Fruit fly (Drosophila melanogaster): ENCODE data around the gene bbx.

bbx gene

DNA sequence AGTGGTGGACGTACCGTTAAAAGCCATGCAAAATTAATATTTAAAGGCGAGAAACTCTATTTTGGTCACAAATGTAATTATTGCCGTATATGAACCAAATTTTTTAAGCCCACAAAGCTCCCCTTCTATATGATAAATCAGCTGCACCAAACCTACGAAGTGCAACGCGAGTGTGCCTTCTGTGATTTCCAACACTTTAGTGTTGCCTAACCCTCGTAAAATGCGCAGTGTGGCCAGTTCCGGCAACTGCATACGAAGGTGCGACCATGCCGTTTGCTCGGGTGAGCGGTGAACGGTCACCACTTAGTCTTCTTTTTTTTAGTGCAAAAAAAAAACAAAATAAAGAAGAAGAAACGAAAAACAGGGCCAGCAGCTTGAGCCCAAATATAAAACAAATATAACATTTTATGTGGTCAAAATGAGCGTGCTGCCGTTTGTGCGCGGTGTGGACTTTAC lies 23.3 kb upstream of the bbx start, which contains the start of the genes tty and fliI:
Gene tty, minus strand, starts transcription at position 201 of the 456 bp plus-strand sequence.
Gene fliI, plus strand, starts transcription at position 266 of the 456 bp plus-strand sequence.
- no peak for TF ChIP-seq EcR (GFP tag; optimal IDR thresholded peaks at IDR 0.05)
- TF ChIP-seq pan (optimal IDR thresholded peaks at IDR 0.05), result no peak
- TF ChIP-seq psq (optimal IDR thresholded peaks at IDR 0.05), result no peak
- TF ChIP-seq CG8478 (optimal IDR thresholded peaks at IDR 0.05), result no peak
- TF ChIP-seq Dll (optimal IDR thresholded peaks at IDR 0.05), result no peak
- TF ChIP-seq usp (GFP tag; optimal IDR thresholded peaks at IDR 0.05), result no peak

DNA sequence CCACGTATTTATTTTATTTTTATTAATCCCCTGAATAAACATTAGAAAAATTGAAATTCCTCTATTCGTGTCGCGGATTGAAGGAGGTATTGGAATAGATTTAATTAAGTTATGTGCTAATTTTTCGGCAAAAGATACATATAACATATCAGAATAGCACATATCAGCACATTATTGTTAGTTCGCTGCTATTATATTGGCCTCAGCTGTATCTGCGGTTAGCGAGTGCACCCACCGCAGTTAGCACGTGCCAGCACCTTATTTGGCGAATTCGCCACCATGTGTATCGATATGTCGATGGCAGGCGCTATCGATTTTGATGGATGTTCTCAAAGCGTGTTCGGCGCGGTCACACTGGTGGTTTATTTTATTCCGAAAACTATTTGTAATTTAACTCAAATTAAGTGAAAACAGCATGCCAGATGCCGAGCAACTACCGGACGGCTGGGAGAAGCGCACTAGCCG lies 17.8 kb upstream of the bbx start, which contains the start of gene dod:
Gene dod, plus strand, starts transcription at position 323 of the 465 bp plus-strand sequence.
- TF ChIP-seq usp (GFP tag; optimal IDR thresholded peaks at IDR 0.05) (no peak), CG8478 (optimal IDR thresholded peaks at IDR 0.05) (no peak), Dll (optimal IDR thresholded peaks at IDR 0.05) (no peak), pan (optimal IDR thresholded peaks at IDR 0.05) (no peak), EcR (GFP tag; optimal IDR thresholded peaks at IDR 0.05) (no peak), psq (optimal IDR thresholded peaks at IDR 0.05) (no peak)

DNA sequence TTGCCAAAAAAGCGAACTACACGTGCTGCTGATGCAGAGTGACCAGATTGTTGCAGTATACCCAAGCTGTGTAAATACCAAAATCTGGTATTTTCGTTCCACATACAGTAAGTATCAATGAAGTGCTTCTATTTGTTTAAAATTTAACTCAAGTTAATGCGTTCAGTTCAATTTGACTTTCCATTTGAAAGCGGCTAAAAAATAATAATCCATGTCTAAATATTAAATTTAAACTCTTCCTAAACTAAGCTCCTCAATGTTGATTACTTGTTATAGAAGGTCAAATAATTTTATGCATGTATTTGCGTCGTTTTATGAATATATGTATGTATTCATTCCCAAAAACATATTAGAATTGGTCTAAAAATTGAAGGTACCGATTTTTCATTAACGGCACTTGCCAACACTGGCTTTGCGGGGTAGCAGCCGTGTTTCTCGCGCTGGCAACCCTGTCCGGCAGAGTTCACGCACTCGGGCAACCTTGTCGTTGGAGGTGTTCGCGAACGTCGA lies 13.0 kb upstream of the bbx start, which contains the start of the genes peng and sol:
Gene peng, minus strand, starts transcription at position 44 of the 510 bp plus-strand sequence.
Gene sol, plus strand, starts transcription at position 481 of the 510 bp plus-strand sequence.
- no peak for TF ChIP-seq pan (optimal IDR thresholded peaks at IDR 0.05)
- no peak for TF ChIP-seq Dll (optimal IDR thresholded peaks at IDR 0.05)
- no peak for TF ChIP-seq CG8478 (optimal IDR thresholded peaks at IDR 0.05)
- no peak for TF ChIP-seq psq (optimal IDR thresholded peaks at IDR 0.05)
- TF ChIP-seq usp (GFP tag; optimal IDR thresholded peaks at IDR 0.05), result no peak
- no peak for TF ChIP-seq EcR (GFP tag; optimal IDR thresholded peaks at IDR 0.05)

DNA sequence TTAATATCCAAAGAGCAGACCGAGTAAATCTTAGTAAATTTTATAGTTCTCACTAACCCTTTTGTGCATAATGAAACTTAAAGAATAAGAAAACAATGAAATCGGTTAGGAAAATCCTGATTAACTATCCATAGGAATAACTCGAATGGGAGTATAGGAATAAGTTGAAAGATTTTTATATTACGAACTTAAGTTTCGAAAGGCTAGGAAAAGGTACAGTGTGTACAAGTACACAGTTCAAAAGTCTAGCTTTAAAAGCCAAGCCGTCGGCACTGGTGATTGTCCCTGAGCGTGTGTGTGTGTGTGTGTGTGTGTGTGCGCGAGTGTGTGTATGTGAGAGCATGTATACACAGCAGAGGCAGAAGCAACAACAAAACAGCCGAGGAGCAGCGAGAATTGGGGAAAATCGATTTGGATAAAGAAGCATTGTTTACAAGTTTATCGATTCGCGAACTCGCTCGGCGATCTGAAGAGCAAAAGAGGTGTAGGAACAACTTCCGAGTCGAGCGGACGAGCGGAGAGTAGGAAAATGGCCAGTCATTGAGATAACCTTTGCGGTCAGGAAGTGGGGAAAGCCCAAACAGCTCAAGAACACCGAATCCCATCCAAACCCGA lies 11.5 kb upstream of the bbx start:
- TF ChIP-seq psq (optimal IDR thresholded peaks at IDR 0.05) (no peak), CG8478 (optimal IDR thresholded peaks at IDR 0.05) (peak; percentile 52), EcR (GFP tag; optimal IDR thresholded peaks at IDR 0.05) (no peak)

DNA sequence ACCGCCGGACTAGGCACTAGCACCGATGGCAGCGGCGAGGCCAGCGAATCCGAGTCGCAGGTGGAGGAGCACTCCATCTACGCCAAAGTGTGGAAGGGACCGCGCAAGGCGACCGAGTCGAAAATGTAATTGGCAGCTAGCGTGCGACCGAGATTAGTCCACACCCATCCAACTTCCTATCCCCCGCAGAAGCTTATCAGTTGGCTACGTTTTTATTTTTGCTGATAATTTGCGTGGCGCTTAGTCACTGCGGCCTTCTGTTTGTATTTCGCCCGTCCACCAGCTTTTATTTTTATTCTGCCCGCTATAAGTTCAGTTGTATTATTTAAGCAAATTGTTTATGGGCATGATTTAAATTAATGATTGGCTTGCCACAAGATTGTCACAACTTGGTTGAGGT lies 9.3 kb upstream of the bbx start:
- TF ChIP-seq usp (GFP tag; optimal IDR thresholded peaks at IDR 0.05) (no peak), Dll (optimal IDR thresholded peaks at IDR 0.05) (no peak), psq (optimal IDR thresholded peaks at IDR 0.05) (no peak), pan (optimal IDR thresholded peaks at IDR 0.05) (no peak), EcR (GFP tag; optimal IDR thresholded peaks at IDR 0.05) (no peak), CG8478 (optimal IDR thresholded peaks at IDR 0.05) (no peak)

DNA sequence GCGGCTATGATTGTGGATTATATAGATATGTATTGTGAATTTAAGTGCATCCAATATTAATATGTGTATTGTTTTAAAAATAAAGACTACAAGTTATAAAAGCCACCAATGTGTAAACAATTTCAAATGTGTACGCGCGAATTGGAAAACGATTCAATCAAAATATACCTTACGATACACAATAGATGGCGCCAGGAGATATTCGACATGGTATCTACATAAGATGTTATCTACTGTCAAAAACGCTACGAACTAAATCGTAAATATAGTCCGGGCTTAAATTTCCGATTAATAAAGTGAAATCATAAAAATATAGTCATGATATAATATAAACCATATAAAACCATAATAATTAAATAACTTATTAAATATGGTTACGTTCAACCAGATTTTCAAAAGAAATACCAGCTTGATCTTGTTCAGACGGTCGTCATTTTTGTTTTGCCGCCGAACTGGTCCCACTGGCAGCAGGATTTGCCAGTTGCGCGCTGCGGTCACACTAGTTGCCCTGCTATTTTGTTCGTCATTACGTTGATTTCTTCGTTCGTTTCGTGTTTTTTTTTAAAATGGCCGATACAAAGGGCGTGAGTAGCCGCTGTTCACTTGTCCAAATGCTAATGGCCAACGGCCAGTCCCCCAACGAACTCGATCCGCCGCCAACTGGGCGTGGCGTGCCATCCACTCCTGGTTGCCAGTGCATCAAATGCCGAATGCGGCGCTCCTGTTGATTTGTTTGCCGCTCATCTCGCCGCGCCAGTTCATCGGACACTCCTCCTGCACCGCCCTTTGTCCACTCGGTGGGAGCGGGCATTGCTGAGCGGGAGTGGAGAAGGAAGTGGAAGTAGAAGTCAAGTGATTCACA lies 4.8 kb upstream of the bbx start, which contains the start of gene Septin1:
Gene Septin1, plus strand, starts transcription at position 477 of the 862 bp plus-strand sequence.
- TF ChIP-seq CG8478 (optimal IDR thresholded peaks at IDR 0.05) (no peak), psq (optimal IDR thresholded peaks at IDR 0.05) (no peak), pan (optimal IDR thresholded peaks at IDR 0.05) (no peak), EcR (GFP tag; optimal IDR thresholded peaks at IDR 0.05) (no peak), usp (GFP tag; optimal IDR thresholded peaks at IDR 0.05) (no peak), Dll (optimal IDR thresholded peaks at IDR 0.05) (no peak)

DNA sequence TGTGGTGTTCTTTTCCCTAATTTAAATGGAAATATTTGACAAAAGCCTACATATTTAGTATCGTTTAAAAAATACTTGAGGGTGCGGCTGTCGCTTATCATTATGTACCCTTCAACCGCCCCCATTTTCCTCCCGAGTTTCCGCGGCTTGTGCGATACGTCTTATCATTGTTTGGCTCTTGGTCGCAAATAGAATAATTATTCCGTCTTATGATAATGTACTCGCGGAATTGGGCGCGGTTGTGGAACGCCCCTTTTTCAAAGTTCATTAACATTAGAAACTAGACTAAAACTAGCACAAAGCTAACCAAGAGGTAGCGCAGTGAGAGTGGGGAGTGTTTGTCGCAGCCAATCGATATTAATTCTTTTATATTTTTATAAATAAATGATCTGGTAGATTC lies 2.6 kb downstream of the bbx start:
- no peak for TF ChIP-seq CG8478 (optimal IDR thresholded peaks at IDR 0.05)
- no peak for TF ChIP-seq usp (GFP tag; optimal IDR thresholded peaks at IDR 0.05)
- TF ChIP-seq Dll (optimal IDR thresholded peaks at IDR 0.05), result no peak
- TF ChIP-seq pan (optimal IDR thresholded peaks at IDR 0.05), result no peak
- no peak for TF ChIP-seq EcR (GFP tag; optimal IDR thresholded peaks at IDR 0.05)
- no peak for TF ChIP-seq psq (optimal IDR thresholded peaks at IDR 0.05)

DNA sequence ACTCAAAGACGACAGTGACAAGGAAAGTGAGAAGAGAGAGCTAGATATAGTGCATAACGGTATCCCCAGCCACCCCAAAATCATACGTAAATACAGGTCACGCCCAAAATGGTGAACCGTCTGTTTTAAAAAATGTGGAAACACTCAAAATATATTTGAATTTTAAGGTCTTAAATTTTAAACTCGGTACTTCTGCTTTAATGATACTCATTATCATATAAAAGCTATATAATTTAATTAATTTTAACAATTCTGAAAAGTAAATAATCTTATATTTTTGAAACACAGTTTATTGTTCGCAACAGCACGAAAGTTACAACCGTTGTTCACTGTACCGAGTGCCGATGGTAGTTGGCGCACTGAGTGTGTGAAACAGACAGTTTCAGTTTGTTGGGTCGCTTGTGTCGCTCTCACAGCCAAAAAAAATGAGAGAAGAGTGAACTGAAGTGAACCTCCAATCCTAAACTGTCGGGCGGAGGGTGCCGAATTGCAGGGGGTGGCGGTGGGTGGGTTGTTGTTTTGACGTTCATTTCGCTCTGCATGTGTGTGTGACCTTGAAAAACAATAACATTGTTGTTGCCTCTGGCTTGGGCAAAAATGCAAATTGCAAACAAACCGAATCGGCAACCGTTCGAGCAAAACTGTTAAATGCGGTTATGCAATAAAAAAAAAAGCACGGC lies 3.6 kb downstream of the bbx start:
- TF ChIP-seq pan (optimal IDR thresholded peaks at IDR 0.05) (no peak), Dll (optimal IDR thresholded peaks at IDR 0.05) (no peak), psq (optimal IDR thresholded peaks at IDR 0.05) (no peak), usp (GFP tag; optimal IDR thresholded peaks at IDR 0.05) (no peak), CG8478 (optimal IDR thresholded peaks at IDR 0.05) (no peak), EcR (GFP tag; optimal IDR thresholded peaks at IDR 0.05) (no peak)

DNA sequence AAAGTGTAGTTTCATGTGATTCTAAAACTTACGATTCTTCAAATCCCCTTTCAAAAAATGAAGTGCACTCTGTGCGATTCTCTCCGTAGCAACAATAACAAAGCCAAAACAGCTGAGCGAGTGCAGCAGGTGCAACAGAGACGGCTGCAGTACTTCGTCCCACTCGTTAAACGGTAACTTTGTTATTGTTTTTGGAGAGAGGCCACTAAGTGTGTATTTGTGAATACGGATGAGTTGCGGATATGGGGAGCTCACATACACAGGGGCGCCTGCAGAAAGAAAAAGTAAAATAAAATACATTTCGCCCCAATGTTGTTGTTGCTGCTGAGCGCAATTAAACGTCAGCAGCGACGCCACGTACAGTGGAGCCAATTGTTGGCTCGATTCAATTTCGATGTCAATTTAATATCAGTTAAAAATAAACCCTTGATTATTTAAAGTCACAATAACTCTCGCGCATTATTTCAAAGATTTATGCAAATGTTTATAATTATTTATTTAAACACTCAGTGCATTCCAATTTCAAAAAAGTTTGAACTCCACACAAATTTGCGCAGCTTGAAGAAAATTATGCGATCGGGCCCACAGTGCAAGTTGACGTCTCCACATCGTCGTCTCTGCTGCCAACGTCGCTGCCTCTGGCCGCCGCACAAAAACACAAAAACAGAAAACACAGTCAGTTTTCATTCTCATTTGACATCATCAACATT lies 4.7 kb downstream of the bbx start:
- TF ChIP-seq psq (optimal IDR thresholded peaks at IDR 0.05), result no peak
- TF ChIP-seq CG8478 (optimal IDR thresholded peaks at IDR 0.05), result peak; percentile 59

DNA sequence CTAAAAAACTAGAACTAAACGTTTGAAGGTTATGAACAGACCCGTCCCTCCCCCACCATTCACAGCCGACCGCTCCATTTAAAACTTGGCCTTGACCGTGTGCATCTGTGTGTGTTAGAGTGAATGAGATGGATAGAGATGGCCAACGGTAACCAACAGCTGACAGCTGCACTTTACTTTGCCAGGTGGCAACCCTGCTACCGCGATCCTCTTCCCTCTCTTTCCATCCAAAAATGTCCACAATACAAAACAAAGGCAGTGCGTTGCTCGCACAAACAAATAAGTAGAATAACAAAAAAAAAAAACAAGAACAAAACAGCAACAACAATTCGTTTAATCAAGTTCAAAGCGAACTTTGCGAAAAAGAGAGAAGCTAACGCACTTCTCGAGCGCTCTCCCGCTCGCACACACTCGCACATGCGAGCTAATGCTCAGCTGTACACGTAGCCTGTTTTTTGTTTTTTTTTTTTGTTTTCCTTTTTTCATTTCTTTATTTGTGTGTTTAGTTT lies 5.6 kb downstream of the bbx start:
- TF ChIP-seq EcR (GFP tag; optimal IDR thresholded peaks at IDR 0.05) (peak in 1 of 2 experiments; percentile 53), CG8478 (optimal IDR thresholded peaks at IDR 0.05) (no peak), usp (GFP tag; optimal IDR thresholded peaks at IDR 0.05) (no peak)

Data from whole organism.